Worm (Caenorhabditis elegans) whole organism, midembryonic: Measurements from ENCODE around the gene F35H10.2.

Source experiments
- cog-1 ChIP-seq: sonication (generic microtip); optimal IDR thresholded peaks from 2 replicates; lab custom pipeline; 2016; ENCODE audit warnings: missing genetic modification characterization, missing compliant biosample characterization
- tab-1 ChIP-seq: fragments of 200-800 bp; sonication (Bioruptor generic); IDR thresholded peaks from 2 replicates; pipeline ENCODE4 v1.3.6; 2022; ENCODE audit warnings: missing genetic modification characterization, missing compliant biosample characterization

DNA sequence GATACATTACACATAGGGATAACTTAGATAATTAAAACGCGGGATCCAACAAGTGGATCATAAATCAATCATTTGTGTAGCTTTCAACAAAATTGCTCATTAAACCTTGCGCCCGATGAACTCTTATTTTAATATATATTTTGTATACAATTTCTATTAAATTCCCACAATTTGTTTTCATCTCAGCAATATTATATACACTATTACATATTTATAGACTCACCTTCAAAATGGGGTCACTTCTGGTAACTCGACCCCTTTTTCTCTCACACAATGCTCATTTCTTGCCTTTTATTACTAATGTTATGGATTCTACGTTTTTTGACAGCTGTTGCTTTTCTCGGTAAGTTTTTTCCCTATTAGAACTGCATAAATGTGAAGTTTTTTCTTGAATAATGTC, 10.6 kb downstream of the F35H10.2 start, which contains the start of gene lgc-6:
- TF ChIP-seq tab-1 (no peak), cog-1 (tag; lab: Kevin White, UChicago) (no peak)
